Fruit fly (Drosophila melanogaster) whole organism, embryonic: Measurements from ENCODE around the gene FRG1.
A peak's percentile ranks its signal among the peaks of the same experiment; 100 is the strongest.

ENCODE experiments used
- Atf6 ChIP-seq: fragments of 200-800 bp; sonication (Bioruptor generic); IDR thresholded peaks from 2 replicates; pipeline ENCODE4 v1.3.6; 2022; ENCODE audit warnings: missing biosample characterization, missing genetic modification characterization
- CG10431 ChIP-seq: fragments of 200-800 bp; sonication (Bioruptor generic); optimal IDR thresholded peaks from 3 replicates; lab custom pipeline; 2018; ENCODE audit warnings: missing biosample characterization, mild to moderate bottlenecking, missing genetic modification characterization
- CG10654 ChIP-seq: fragments of 200-800 bp; sonication (Bioruptor generic); optimal IDR thresholded peaks from 2 replicates; lab custom pipeline; 2016; ENCODE audit warnings: missing biosample characterization, missing genetic modification characterization
- CG11696 ChIP-seq: fragments of 200-800 bp; sonication (Bioruptor generic); IDR thresholded peaks from 2 replicates; pipeline ENCODE4 v1.3.6; 2022; ENCODE audit warnings: missing biosample characterization, missing genetic modification characterization
- CG11723 ChIP-seq: fragments of 200-800 bp; sonication (Bioruptor generic); optimal IDR thresholded peaks from 2 replicates; lab custom pipeline; 2017; ENCODE audit warnings: missing biosample characterization, mild to moderate bottlenecking, missing genetic modification characterization
- CG12236 ChIP-seq: fragments of 200-800 bp; sonication (Bioruptor generic); optimal IDR thresholded peaks from 2 replicates; lab custom pipeline; 2016; ENCODE audit warnings: missing biosample characterization, missing genetic modification characterization
- CG12299 ChIP-seq: fragments of 200-800 bp; sonication (Bioruptor generic); optimal IDR thresholded peaks from 2 replicates; lab custom pipeline; 2018; ENCODE audit warnings: missing biosample characterization, mild to moderate bottlenecking, missing genetic modification characterization
- CG12659 ChIP-seq: fragments of 200-800 bp; sonication (Bioruptor generic); optimal IDR thresholded peaks from 3 replicates; lab custom pipeline; 2017; ENCODE audit warnings: mild to moderate bottlenecking, missing biosample characterization, missing genetic modification reagents, missing genetic modification characterization
- CG12942 ChIP-seq: fragments of 200-800 bp; sonication (Bioruptor generic); optimal IDR thresholded peaks from 3 replicates; lab custom pipeline; 2016; ENCODE audit warnings: missing biosample characterization, missing genetic modification characterization
- CG14965 ChIP-seq: fragments of 200-800 bp; sonication (Bioruptor generic); optimal IDR thresholded peaks from 2 replicates; lab custom pipeline; 2016; ENCODE audit warnings: missing biosample characterization, missing genetic modification characterization, borderline replicate concordance
- CG1529 ChIP-seq: fragments of 200-800 bp; sonication (Bioruptor generic); optimal IDR thresholded peaks from 3 replicates; lab custom pipeline; 2018; ENCODE audit warnings: missing biosample characterization, missing genetic modification characterization
- CG1602 ChIP-seq: fragments of 200-800 bp; sonication (Bioruptor generic); optimal IDR thresholded peaks from 3 replicates; lab custom pipeline; 2016; ENCODE audit warnings: missing biosample characterization, missing genetic modification characterization
- CG17385 ChIP-seq: fragments of 200-800 bp; sonication (Bioruptor generic); optimal IDR thresholded peaks from 3 replicates; lab custom pipeline; 2018; ENCODE audit warnings: missing biosample characterization, mild to moderate bottlenecking, missing genetic modification characterization
- CG1792 ChIP-seq: fragments of 200-800 bp; sonication (Bioruptor generic); optimal IDR thresholded peaks from 2 replicates; lab custom pipeline; 2016; ENCODE audit warnings: missing biosample characterization, missing genetic modification characterization
- CG18011 ChIP-seq: fragments of 200-800 bp; sonication (Bioruptor generic); optimal IDR thresholded peaks from 2 replicates; lab custom pipeline; 2017; ENCODE audit warnings: missing biosample characterization, missing genetic modification characterization, mild to moderate bottlenecking, moderate library complexity, missing genotype
- CG2129 ChIP-seq: fragments of 200-800 bp; sonication (Bioruptor generic); IDR thresholded peaks from 2 replicates; pipeline ENCODE4 v1.3.6; 2022; ENCODE audit warnings: missing biosample characterization, missing genetic modification characterization; ENCODE audit not compliant: partially characterized antibody
- CG30020 ChIP-seq: fragments of 200-800 bp; optimal IDR thresholded peaks from 2 replicates; lab custom pipeline; 2019; ENCODE audit warnings: missing biosample characterization, mild to moderate bottlenecking, missing genetic modification characterization, moderate library complexity
- CG30431 ChIP-seq: fragments of 200-800 bp; sonication (Bioruptor generic); optimal IDR thresholded peaks from 2 replicates; lab custom pipeline; 2017; ENCODE audit warnings: missing biosample characterization, missing genetic modification characterization
- CG3838 ChIP-seq: fragments of 200-800 bp; sonication (Bioruptor generic); optimal IDR thresholded peaks from 3 replicates; lab custom pipeline; 2016; ENCODE audit warnings: missing biosample characterization, missing genetic modification characterization
- CG6813 ChIP-seq: fragments of 200-800 bp; sonication (Bioruptor generic); optimal IDR thresholded peaks from 2 replicates; lab custom pipeline; 2017; ENCODE audit warnings: missing biosample characterization, missing genetic modification characterization, mild to moderate bottlenecking, moderate library complexity, missing genetic modification reagents
- CG7786 ChIP-seq: fragments of 200-800 bp; sonication (Bioruptor generic); optimal IDR thresholded peaks from 2 replicates; lab custom pipeline; 2016; ENCODE audit warnings: missing biosample characterization, missing genetic modification characterization
- CG7839 ChIP-seq: fragments of 200-800 bp; sonication (Bioruptor generic); optimal IDR thresholded peaks from 3 replicates; lab custom pipeline; 2018; ENCODE audit warnings: missing biosample characterization, mild to moderate bottlenecking, missing genetic modification characterization, moderate library complexity
- CG8089 ChIP-seq: fragments of 200-800 bp; sonication (Bioruptor generic); optimal IDR thresholded peaks from 3 replicates; lab custom pipeline; 2016; ENCODE audit warnings: missing biosample characterization, missing genetic modification characterization
- CG8478 ChIP-seq: fragments of >200 bp; optimal IDR thresholded peaks from 2 replicates; lab custom pipeline; 2018
- CG8765 ChIP-seq: fragments of 200-800 bp; sonication (Bioruptor generic); IDR thresholded peaks from 2 replicates; pipeline ENCODE4 v1.3.6; 2022; ENCODE audit warnings: missing biosample characterization, missing genetic modification characterization
- Chrac-16 ChIP-seq: fragments of 200-800 bp; sonication (Bioruptor generic); optimal IDR thresholded peaks from 3 replicates; lab custom pipeline; 2016; ENCODE audit warnings: missing biosample characterization, missing genetic modification characterization
- Dfd ChIP-seq, 2 experiments: fragments of >200 bp; optimal IDR thresholded peaks; 2 replicates each; lab custom pipeline; 2017; ENCODE audit warnings: missing biosample characterization in 2 of 2, missing genetic modification characterization in 2 of 2
- Dip2 ChIP-seq: fragments of 200-800 bp; sonication (Bioruptor generic); IDR thresholded peaks from 2 replicates; pipeline ENCODE4 v1.3.6; 2022; ENCODE audit warnings: missing biosample characterization, missing genetic modification characterization
- Doc3 ChIP-seq: fragments of 200-800 bp; sonication (Bioruptor generic); IDR thresholded peaks from 3 replicates; pipeline ENCODE4 v1.3.6; 2022; ENCODE audit warnings: missing biosample characterization, missing genetic modification characterization; ENCODE audit not compliant: partially characterized antibody
- Dp ChIP-seq: fragments of 200-800 bp; sonication (Bioruptor generic); optimal IDR thresholded peaks from 2 replicates; lab custom pipeline; 2018; ENCODE audit warnings: missing biosample characterization, mild to moderate bottlenecking, missing genetic modification characterization, moderate library complexity
- Hmr ChIP-seq: fragments of 200-800 bp; sonication (Bioruptor generic); optimal IDR thresholded peaks from 3 replicates; lab custom pipeline; 2017; ENCODE audit warnings: mild to moderate bottlenecking, missing biosample characterization, missing genetic modification reagents, missing genetic modification characterization
- Lhr ChIP-seq: fragments of 200-800 bp; sonication (Bioruptor generic); optimal IDR thresholded peaks from 3 replicates; lab custom pipeline; 2017; ENCODE audit warnings: mild to moderate bottlenecking, missing biosample characterization, missing genetic modification reagents, missing genetic modification characterization
- Nf-YB ChIP-seq: fragments of 200-800 bp; sonication (Bioruptor generic); optimal IDR thresholded peaks from 3 replicates; lab custom pipeline; 2019; ENCODE audit warnings: missing biosample characterization, mild to moderate bottlenecking, missing genetic modification characterization, moderate library complexity
- Poxn ChIP-seq: fragments of 200-800 bp; sonication (Bioruptor generic); IDR thresholded peaks from 2 replicates; pipeline ENCODE4 v1.3.6; 2022; ENCODE audit warnings: missing biosample characterization, missing genetic modification characterization
- Sry-β ChIP-seq: fragments of 200-800 bp; sonication (Bioruptor generic); optimal IDR thresholded peaks from 2 replicates; lab custom pipeline; 2018; ENCODE audit warnings: missing biosample characterization, mild to moderate bottlenecking, missing genetic modification characterization, moderate library complexity
- ac ChIP-seq: fragments of 200-800 bp; sonication (Bioruptor generic); optimal IDR thresholded peaks from 3 replicates; lab custom pipeline; 2017; ENCODE audit warnings: missing biosample characterization, mild to moderate bottlenecking, missing genetic modification characterization
- az2 ChIP-seq: fragments of 200-800 bp; sonication (Bioruptor generic); optimal IDR thresholded peaks from 3 replicates; lab custom pipeline; 2016; ENCODE audit warnings: missing biosample characterization, missing genetic modification characterization
- chm ChIP-seq: fragments of 200-800 bp; sonication (Bioruptor generic); IDR thresholded peaks from 2 replicates; pipeline ENCODE4 v1.3.6; 2022; ENCODE audit warnings: missing biosample characterization, missing genetic modification characterization
- crc ChIP-seq: fragments of 200-800 bp; sonication (Bioruptor generic); optimal IDR thresholded peaks from 2 replicates; lab custom pipeline; 2016; ENCODE audit warnings: missing biosample characterization, missing genetic modification characterization
- crp ChIP-seq, 2 experiments: fragments of 200-800 bp; sonication (Bioruptor generic); optimal IDR thresholded peaks; 2 replicates in 1 of 2; 3 replicates in 1 of 2; lab custom pipeline; 2017; ENCODE audit warnings: missing biosample characterization in 2 of 2, missing genetic modification characterization in 2 of 2, mild to moderate bottlenecking in 1 of 2, moderate library complexity in 1 of 2
- dpn ChIP-seq, 2 experiments: fragments of 200-800 bp; sonication (Bioruptor generic); optimal IDR thresholded peaks; 3 replicates each; lab custom pipeline; 2016; ENCODE audit warnings: missing biosample characterization in 2 of 2, missing genetic modification characterization in 2 of 2
- grn ChIP-seq: fragments of 200-800 bp; sonication (Bioruptor generic); optimal IDR thresholded peaks from 3 replicates; lab custom pipeline; 2017; ENCODE audit warnings: missing biosample characterization, missing genetic modification characterization
- gsb-n ChIP-seq: fragments of 200-800 bp; sonication (Bioruptor generic); optimal IDR thresholded peaks from 3 replicates; lab custom pipeline; 2018; ENCODE audit warnings: missing biosample characterization, mild to moderate bottlenecking, missing genetic modification characterization
- hkb ChIP-seq, 2 experiments: fragments of 200-800 bp in 1 of 2; fragments of >200 bp in 1 of 2; sonication (Bioruptor generic) in 1 of 2; IDR thresholded peaks in 1 of 2; optimal IDR thresholded peaks in 1 of 2; 2 replicates each; pipeline versions ENCODE4 v1.3.6 to Lab custom; 2017 to 2022; ENCODE audit warnings: missing biosample characterization in 1 of 2, missing genetic modification characterization in 1 of 2
- pan ChIP-seq, 4 experiments: fragments of >200 bp in 3 of 4; fragments of 200-800 bp in 1 of 4; sonication (Bioruptor generic) in 1 of 4; optimal IDR thresholded peaks in 3 of 4; IDR thresholded peaks in 1 of 4; 2 replicates each; pipeline versions ENCODE4 v1.3.6 to Lab custom; 2017 to 2022; ENCODE audit warnings: missing biosample characterization in 2 of 4, missing genetic modification characterization in 2 of 4, mixed read lengths in 1 of 4
- pb ChIP-seq: fragments of 200-800 bp; sonication (Bioruptor generic); optimal IDR thresholded peaks from 3 replicates; lab custom pipeline; 2016; ENCODE audit warnings: missing biosample characterization, missing genetic modification characterization
- salm ChIP-seq: fragments of 200-800 bp; sonication (Bioruptor generic); optimal IDR thresholded peaks from 2 replicates; lab custom pipeline; 2018; ENCODE audit warnings: missing biosample characterization, mild to moderate bottlenecking, missing genetic modification characterization
- scrt ChIP-seq: fragments of 200-800 bp; sonication (Bioruptor generic); optimal IDR thresholded peaks from 2 replicates; lab custom pipeline; 2018; ENCODE audit warnings: missing biosample characterization, mild to moderate bottlenecking, missing genetic modification characterization, moderate library complexity
- seq ChIP-seq: fragments of 200-800 bp; sonication (Bioruptor generic); IDR thresholded peaks from 2 replicates; pipeline ENCODE4 v1.3.6; 2022; ENCODE audit warnings: missing biosample characterization, missing genetic modification characterization
- sug ChIP-seq: fragments of 200-800 bp; optimal IDR thresholded peaks from 2 replicates; lab custom pipeline; 2019; ENCODE audit warnings: missing biosample characterization, mild to moderate bottlenecking, missing genetic modification characterization, moderate library complexity

FRG1 gene

DNA sequence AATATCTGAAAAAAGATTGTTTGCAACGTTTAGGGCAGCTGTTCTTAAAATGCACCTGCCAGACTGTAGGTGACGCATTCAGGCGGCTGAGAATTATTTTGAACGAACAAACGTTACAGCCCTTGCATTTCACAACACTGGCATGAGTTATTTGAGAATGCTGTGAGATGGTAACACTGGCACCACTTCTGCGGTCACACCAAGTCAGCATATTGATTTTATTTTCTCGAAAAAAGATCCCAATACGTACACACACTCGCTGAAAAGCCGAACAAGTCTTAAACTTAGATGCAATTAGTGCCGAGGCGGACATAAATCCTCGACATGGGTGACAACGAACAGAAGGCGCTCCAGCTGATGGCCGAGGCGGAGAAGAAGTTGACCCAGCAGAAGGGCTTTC, 16.7 kb upstream of the FRG1 start, which contains the start of gene alphaSnap (continued):
- TF ChIP-seq CG14965 (GFP tag; lab: Kevin White, UChicago), result no peak
- peak; percentile 76 for TF ChIP-seq CG12659 (GFP tag; lab: Kevin White, UChicago)
- no peak for TF ChIP-seq hkb (optimal IDR thresholded peaks at IDR 0.05; lab: Kevin White, UChicago)
- TF ChIP-seq hkb (GFP tag; IDR thresholded peaks at IDR 0.05; lab: Robert Waterston, UW), result no peak; the same call in 1 of the 2 replicates
- TF ChIP-seq Doc3 (GFP tag; lab: Robert Waterston, UW), result 0 out of 3 replicates have a peak, but pooled peaks have one; percentile 31
- no peak for TF ChIP-seq Dfd (GFP tag; optimal IDR thresholded peaks at IDR 0.05; lab: Kevin White, UChicago)
- peak; percentile 37 for TF ChIP-seq az2 (GFP tag; lab: Kevin White, UChicago)
- no peak for TF ChIP-seq CG7839 (tag; lab: Kevin White, UChicago)
- no peak for TF ChIP-seq Chrac-16 (GFP tag; lab: Kevin White, UChicago)
- no peak for TF ChIP-seq CG8089
- TF ChIP-seq CG7786, result peak; percentile 36
- no peak for TF ChIP-seq CG12942 (GFP tag; lab: Kevin White, UChicago)
- TF ChIP-seq gsb-n (tag; lab: Kevin White, UChicago), result peak; percentile 73
- no peak for TF ChIP-seq crc
- TF ChIP-seq Poxn (GFP tag; lab: Robert Waterston, UW), result no peak
- TF ChIP-seq grn (GFP tag; lab: Kevin White, UChicago), result no peak
- TF ChIP-seq CG1792 (GFP tag; lab: Kevin White, UChicago), result no peak
- peak; percentile 39 to 49 for TF ChIP-seq dpn (GFP tag; optimal IDR thresholded peaks at IDR 0.05; lab: Kevin White, UChicago)
- no peak for TF ChIP-seq CG8478 (lab: Kevin White, UChicago)
- TF ChIP-seq pan (optimal IDR thresholded peaks at IDR 0.05; lab: Kevin White, UChicago), result no peak
- no peak for TF ChIP-seq pan (GFP tag; optimal IDR thresholded peaks at IDR 0.05 in 1 of 2, IDR thresholded peaks at IDR 0.05 in 1 of 2)
- no peak for TF ChIP-seq CG18011 (GFP tag; lab: Kevin White, UChicago)
- TF ChIP-seq crp (GFP tag; optimal IDR thresholded peaks at IDR 0.05; lab: Kevin White, UChicago), result peak in 1 of 2 experiments; percentile 47
- no peak for TF ChIP-seq CG30431 (GFP tag; lab: Kevin White, UChicago)
- TF ChIP-seq CG10431, result no peak
- peak; percentile 58; the same call in 1 of the 2 replicates for TF ChIP-seq chm
- TF ChIP-seq CG12299 (tag; lab: Kevin White, UChicago), result no peak
- no peak for TF ChIP-seq CG10654 (GFP tag; lab: Kevin White, UChicago)
- peak; percentile 11; the same call in 1 of the 2 replicates for TF ChIP-seq Atf6
- peak; percentile 9 for TF ChIP-seq CG12236 (GFP tag; lab: Kevin White, UChicago)
- TF ChIP-seq CG30020, result peak; percentile 41
- TF ChIP-seq Nf-YB (GFP tag; lab: Kevin White, UChicago), result no peak
- peak; percentile 68 for TF ChIP-seq ac
- TF ChIP-seq pb (GFP tag; lab: Kevin White, UChicago), result no peak
- TF ChIP-seq Dip2 (GFP tag; lab: Robert Waterston, UW), result no peak
- no peak for TF ChIP-seq salm (tag; lab: Kevin White, UChicago)
- no peak for TF ChIP-seq CG11723 (GFP tag; lab: Kevin White, UChicago)
- TF ChIP-seq Lhr (GFP tag; lab: Kevin White, UChicago), result peak; percentile 80
- TF ChIP-seq Dp (GFP tag; lab: Kevin White, UChicago), result peak; percentile 78
- no peak for TF ChIP-seq scrt
- no peak for TF ChIP-seq CG2129 (GFP tag; lab: Robert Waterston, UW)
- no peak for TF ChIP-seq Sry-β (GFP tag; lab: Kevin White, UChicago)
- peak; percentile 39 for TF ChIP-seq sug (tag; lab: Kevin White, UChicago)
- TF ChIP-seq CG1529 (GFP tag; lab: Kevin White, UChicago), result no peak
- TF ChIP-seq seq, result peak; percentile 45; the same call in 1 of the 2 replicates
- TF ChIP-seq CG11696 (GFP tag; lab: Robert Waterston, UW), result no peak
- TF ChIP-seq Hmr, result peak; percentile 57
- no peak for TF ChIP-seq CG1602 (GFP tag; lab: Kevin White, UChicago)
- TF ChIP-seq CG8765 (GFP tag; lab: Robert Waterston, UW), result no peak
- peak; percentile 38 for TF ChIP-seq CG17385 (GFP tag; lab: Kevin White, UChicago)
- no peak for TF ChIP-seq CG6813 (GFP tag; lab: Kevin White, UChicago)
- TF ChIP-seq CG3838 (GFP tag; lab: Kevin White, UChicago), result no peak
